Worm (Caenorhabditis elegans): ENCODE results near the gene Y73B6A.3.
A peak's percentile ranks its signal among the peaks of the same experiment; 100 is the strongest.

The Y73B6A.3 gene

DNA sequence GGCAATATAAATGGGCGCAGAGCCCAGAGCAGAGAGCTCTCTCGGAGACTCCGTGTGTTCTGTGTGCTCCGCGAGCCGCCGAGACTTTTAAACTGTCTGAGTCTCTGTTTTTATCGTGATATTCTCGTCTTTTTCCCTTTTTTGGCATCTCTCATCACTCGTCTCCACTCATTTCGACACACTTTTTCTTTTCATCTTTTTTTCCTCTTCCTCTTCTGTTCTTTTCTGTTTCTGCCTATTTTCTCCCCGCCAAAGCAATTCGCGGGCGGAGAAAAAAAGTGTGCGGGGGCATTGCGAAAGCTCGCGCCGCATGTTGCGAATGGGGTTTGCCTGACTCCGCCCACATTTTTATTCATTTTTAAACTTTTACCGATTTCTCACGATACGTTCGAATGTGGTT is 16.3 kb upstream of the Y73B6A.3 start (continued):
- TF ChIP-seq ets-4 (GFP tag; optimal IDR thresholded peaks at IDR 0.05) (peak; percentile 28), mel-28 (tag; optimal IDR thresholded peaks at IDR 0.05; ENCODE audit: borderline replicate concordance) (peak; percentile 44), lin-35 (GFP tag; optimal IDR thresholded peaks at IDR 0.05) (peak; percentile 40 to 92 (median 90)), T07F8.4 (tag; optimal IDR thresholded peaks at IDR 0.05) (peak; percentile 43), unc-62 (GFP tag; optimal IDR thresholded peaks at IDR 0.05) (no peak), dpff-1 (tag; optimal IDR thresholded peaks at IDR 0.05) (no peak), unc-130 (GFP tag; optimal IDR thresholded peaks at IDR 0.05) (peak; percentile 94), ztf-22 (GFP tag; optimal IDR thresholded peaks at IDR 0.05) (peak; percentile 60), Y56A3A.18 (GFP tag; IDR thresholded peaks at IDR 0.05) (peak; percentile 81; the same call in 1 of the 2 replicates), C17E4.6 (GFP tag; IDR thresholded peaks at IDR 0.05) (peak; percentile 89), hlh-26 (GFP tag; conservative IDR thresholded peaks at IDR 0.05) (no peak), F10E7.11 (tag; optimal IDR thresholded peaks at IDR 0.05) (no peak), pbrm-1 (GFP tag; IDR thresholded peaks at IDR 0.05) (peak; percentile 93), chd-7 (tag; optimal IDR thresholded peaks at IDR 0.05) (peak; percentile 62), nfyb-1 (GFP tag; IDR thresholded peaks at IDR 0.05) (peak; percentile 91), ztf-28 (GFP tag; IDR thresholded peaks at IDR 0.05) (no peak), attf-3 (GFP tag; conservative IDR thresholded peaks at IDR 0.05) (peak; percentile 75), F37B4.10 (GFP tag; IDR thresholded peaks at IDR 0.05) (no peak), madf-6 (GFP tag; IDR thresholded peaks at IDR 0.05) (peak; percentile 99), ekl-4 (GFP tag; IDR thresholded peaks at IDR 0.05) (peak; percentile 96), lin-26 (GFP tag; IDR thresholded peaks at IDR 0.05) (peak; percentile 80; the same call in 1 of the 2 replicates), lin-54 (GFP tag; optimal IDR thresholded peaks at IDR 0.05) (peak; percentile 93), B0019.2 (GFP tag; conservative IDR thresholded peaks at IDR 0.05) (peak; percentile 87), somi-1 (GFP tag; optimal IDR thresholded peaks at IDR 0.05) (peak; percentile 11), tlf-1 (GFP tag; optimal IDR thresholded peaks at IDR 0.05) (peak; percentile 91), hrde-1 (tag; optimal IDR thresholded peaks at IDR 0.05; ENCODE audit: borderline replicate concordance) (peak; percentile 55), ceh-40 (GFP tag; IDR thresholded peaks at IDR 0.05) (0 out of 2 replicates have a peak, but pooled peaks have one; percentile 61), bed-1 (GFP tag; IDR thresholded peaks at IDR 0.05) (no peak), sea-2 (GFP tag; IDR thresholded peaks at IDR 0.05) (no peak), lsl-1 (GFP tag; optimal IDR thresholded peaks at IDR 0.05) (peak; percentile 84), K12H6.12 (tag; optimal IDR thresholded peaks at IDR 0.05) (peak; percentile 87), let-526 (GFP tag; IDR thresholded peaks at IDR 0.05) (peak; percentile 64; the same call in 1 of the 2 replicates), lag-1 (GFP tag; IDR thresholded peaks at IDR 0.05) (no peak), hmg-20 (GFP tag; IDR thresholded peaks at IDR 0.05) (peak; percentile 87), ceh-100 (GFP tag; IDR thresholded peaks at IDR 0.05) (peak; percentile 84), nhr-27 (tag; optimal IDR thresholded peaks at IDR 0.05) (no peak), snpc-4 (GFP tag; optimal IDR thresholded peaks at IDR 0.05) (peak; percentile 84), snpc-4 (tag; optimal IDR thresholded peaks at IDR 0.05) (peak; percentile 80 to 92 (median 85)), rec-8 (tag; optimal IDR thresholded peaks at IDR 0.05) (peak; percentile 14 to 65), repo-1 (tag; optimal IDR thresholded peaks at IDR 0.05) (peak; percentile 70), bed-2 (GFP tag; IDR thresholded peaks at IDR 0.05) (peak; percentile 66; the same call in 1 of the 2 replicates), hmg-1.2 (GFP tag; IDR thresholded peaks at IDR 0.05) (peak; percentile 87), fkh-3 (tag; optimal IDR thresholded peaks at IDR 0.05) (no peak), ztf-26 (tag; optimal IDR thresholded peaks at IDR 0.05) (no peak), snpc-1.1 (tag; optimal IDR thresholded peaks at IDR 0.05; ENCODE audit: insufficient read depth) (peak; percentile 85), aptf-3 (GFP tag; IDR thresholded peaks at IDR 0.05) (0 out of 2 replicates have a peak, but pooled peaks have one; percentile 27), sdz-38 (tag; optimal IDR thresholded peaks at IDR 0.05) (no peak), nhr-120 (GFP tag; IDR thresholded peaks at IDR 0.05) (no peak)

All from whole organism, young adult.